Worm (Caenorhabditis elegans): ENCODE results near the gene W09C2.7.

DNA sequence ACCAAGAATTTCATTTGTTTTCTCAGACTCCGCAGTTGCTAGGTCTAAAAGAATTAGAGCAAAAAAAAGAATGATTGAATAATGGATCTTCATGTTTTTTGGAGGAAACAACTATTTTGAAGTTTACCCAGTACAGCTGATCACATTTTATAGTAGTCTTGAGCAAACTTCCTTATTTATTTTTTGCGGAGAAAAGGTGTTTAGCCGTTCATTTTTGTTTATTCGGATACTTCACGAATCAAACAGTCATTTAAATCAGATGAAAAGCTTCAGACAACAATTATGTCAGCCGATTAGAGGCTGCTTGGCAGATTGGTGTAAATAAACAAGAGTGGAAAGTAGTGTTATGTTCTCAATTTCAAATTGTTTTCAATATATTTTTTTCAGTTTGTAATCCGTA, 2.1 kb upstream of the W09C2.7 start, which contains the start of gene W09C2.8:
- no peak for TF ChIP-seq T22C8.4 (GFP tag; IDR thresholded peaks at IDR 0.05)
- TF ChIP-seq med-1 (GFP tag; optimal IDR thresholded peaks at IDR 0.05; ENCODE audit: insufficient read depth): no peak
- TF ChIP-seq cog-1 (tag; optimal IDR thresholded peaks at IDR 0.05): no peak
- no peak for TF ChIP-seq tab-1 (GFP tag; IDR thresholded peaks at IDR 0.05)

Data from whole organism, midembryonic.